Worm (Caenorhabditis elegans) whole organism, late embryonic: ENCODE data around the gene mrpl-18.

Source experiments
- K09A11.1 ChIP-seq: sonication (generic microtip); optimal IDR thresholded peaks from 2 replicates; lab custom pipeline; 2017; ENCODE audit warnings: antibody characterized with exemption, mild to moderate bottlenecking, missing genetic modification characterization, missing compliant biosample characterization; ENCODE audit not compliant: insufficient read depth
- Y22D7AL.16 ChIP-seq: sonication (generic microtip); optimal IDR thresholded peaks from 2 replicates; lab custom pipeline; 2016; ENCODE audit warnings: missing genetic modification characterization, missing compliant biosample characterization
- ama-1 ChIP-seq: fragments of 150-350 bp; optimal IDR thresholded peaks from 2 replicates; lab custom pipeline; 2014
- ceh-18 ChIP-seq: sonication (generic microtip); optimal IDR thresholded peaks from 2 replicates; lab custom pipeline; 2016; ENCODE audit warnings: missing genetic modification characterization, missing compliant biosample characterization
- ceh-24 ChIP-seq: sonication (generic microtip); optimal IDR thresholded peaks from 2 replicates; lab custom pipeline; 2016; ENCODE audit warnings: mild to moderate bottlenecking, missing genetic modification characterization, missing compliant biosample characterization
- ceh-48 ChIP-seq: sonication (generic microtip); optimal IDR thresholded peaks from 2 replicates; lab custom pipeline; 2016; ENCODE audit warnings: missing genetic modification characterization, inconsistent platforms, missing compliant biosample characterization
- ceh-9 ChIP-seq: sonication (generic microtip); optimal IDR thresholded peaks from 2 replicates; lab custom pipeline; 2016; ENCODE audit warnings: mild to moderate bottlenecking, missing genetic modification characterization, inconsistent platforms, missing compliant biosample characterization
- dve-1 ChIP-seq: sonication (generic microtip); optimal IDR thresholded peaks from 2 replicates; lab custom pipeline; 2017; ENCODE audit warnings: antibody characterized with exemption, mild to moderate bottlenecking, missing genetic modification characterization, missing compliant biosample characterization
- elt-4 ChIP-seq: sonication (generic microtip); optimal IDR thresholded peaks from 2 replicates; lab custom pipeline; 2016; ENCODE audit warnings: missing genetic modification characterization, missing compliant biosample characterization
- eyg-1 ChIP-seq: sonication (generic microtip); optimal IDR thresholded peaks from 2 replicates; lab custom pipeline; 2016; ENCODE audit warnings: missing genotype, missing genetic modification characterization, missing compliant biosample characterization
- fkh-10 ChIP-seq: fragments of 150-350 bp; optimal IDR thresholded peaks from 2 replicates; lab custom pipeline; 2014; ENCODE audit warnings: missing biosample characterization, missing genetic modification reagents, missing genetic modification characterization
- gmeb-2 ChIP-seq: sonication (generic microtip); optimal IDR thresholded peaks from 2 replicates; lab custom pipeline; 2016; ENCODE audit warnings: missing genetic modification characterization, inconsistent platforms, missing compliant biosample characterization
- hlh-8 ChIP-seq: sonication (generic microtip); optimal IDR thresholded peaks from 2 replicates; lab custom pipeline; 2016; ENCODE audit warnings: missing genotype, missing genetic modification characterization, missing compliant biosample characterization
- lim-6 ChIP-seq: sonication (generic microtip); optimal IDR thresholded peaks from 2 replicates; lab custom pipeline; 2016; ENCODE audit warnings: missing genetic modification characterization, missing compliant biosample characterization
- lin-11 ChIP-seq: fragments of 200-800 bp; sonication (Bioruptor generic); optimal IDR thresholded peaks from 2 replicates; lab custom pipeline; 2018; ENCODE audit warnings: mild to moderate bottlenecking, missing genetic modification characterization, missing compliant biosample characterization
- madf-2 ChIP-seq: sonication (generic microtip); optimal IDR thresholded peaks from 2 replicates; lab custom pipeline; 2017; ENCODE audit warnings: missing genetic modification characterization, missing compliant biosample characterization
- nhr-11 ChIP-seq: fragments of 150-350 bp; optimal IDR thresholded peaks from 2 replicates; lab custom pipeline; 2014; ENCODE audit warnings: missing biosample characterization, missing genetic modification characterization
- nhr-232 ChIP-seq: sonication (generic microtip); optimal IDR thresholded peaks from 2 replicates; lab custom pipeline; 2016; ENCODE audit warnings: missing genetic modification characterization, missing compliant biosample characterization
- odd-2 ChIP-seq: sonication (generic microtip); optimal IDR thresholded peaks from 2 replicates; lab custom pipeline; 2017; ENCODE audit warnings: antibody characterized with exemption, mild to moderate bottlenecking, missing genetic modification characterization, missing compliant biosample characterization
- pat-9 ChIP-seq: fragments of 200-800 bp; sonication (Bioruptor generic); optimal IDR thresholded peaks from 2 replicates; lab custom pipeline; 2018; ENCODE audit warnings: mild to moderate bottlenecking, missing genetic modification characterization, moderate library complexity, missing compliant biosample characterization
- pax-1 ChIP-seq: fragments of 150-350 bp; optimal IDR thresholded peaks from 2 replicates; lab custom pipeline; 2014; ENCODE audit warnings: missing biosample characterization, missing genetic modification characterization
- pha-2 ChIP-seq: sonication (generic microtip); optimal IDR thresholded peaks from 2 replicates; lab custom pipeline; 2017; ENCODE audit warnings: mild to moderate bottlenecking, missing genetic modification characterization, missing compliant biosample characterization
- pqm-1 ChIP-seq: sonication (generic microtip); optimal IDR thresholded peaks from 2 replicates; lab custom pipeline; 2016; ENCODE audit warnings: missing genetic modification characterization, missing compliant biosample characterization
- rnt-1 ChIP-seq: sonication (generic microtip); optimal IDR thresholded peaks from 2 replicates; lab custom pipeline; 2016; ENCODE audit warnings: missing genetic modification characterization, missing compliant biosample characterization
- sdc-2 ChIP-seq: sonication (generic microtip); optimal IDR thresholded peaks from 2 replicates; lab custom pipeline; 2016; ENCODE audit warnings: missing genotype, missing genetic modification characterization, missing compliant biosample characterization
- syd-9 ChIP-seq: sonication (generic microtip); optimal IDR thresholded peaks from 2 replicates; lab custom pipeline; 2016; ENCODE audit warnings: mild to moderate bottlenecking, missing genetic modification characterization, moderate library complexity, missing compliant biosample characterization
- ttx-3 ChIP-seq: sonication (generic microtip); optimal IDR thresholded peaks from 2 replicates; lab custom pipeline; 2016; ENCODE audit warnings: missing genetic modification reagents, missing genetic modification characterization, missing compliant biosample characterization
- unc-42 ChIP-seq: sonication (generic microtip); optimal IDR thresholded peaks from 2 replicates; lab custom pipeline; 2016; ENCODE audit warnings: missing genotype, missing genetic modification characterization, missing compliant biosample characterization
- unc-86 ChIP-seq: sonication (generic microtip); optimal IDR thresholded peaks from 2 replicates; lab custom pipeline; 2016; ENCODE audit warnings: missing genetic modification characterization, missing compliant biosample characterization
- zip-5 ChIP-seq: sonication (generic microtip); optimal IDR thresholded peaks from 2 replicates; lab custom pipeline; 2016; ENCODE audit warnings: missing genetic modification characterization, missing compliant biosample characterization
- ztf-16 ChIP-seq: sonication (generic microtip); optimal IDR thresholded peaks from 2 replicates; lab custom pipeline; 2017; ENCODE audit warnings: missing genetic modification characterization, missing compliant biosample characterization

The mrpl-18 gene

ce11 chrIII:8185130-8185529, 40.3 kb downstream of the mrpl-18 start:
- TF ChIP-seq pqm-1 (tag; lab: Kevin White, UChicago): no peak
- no peak for TF ChIP-seq ceh-18 (tag; lab: Kevin White, UChicago)
- TF ChIP-seq sdc-2 (tag; lab: Kevin White, UChicago): no peak
- no peak for TF ChIP-seq dve-1
- no peak for TF ChIP-seq K09A11.1 (tag; lab: Kevin White, UChicago)
- no peak for TF ChIP-seq syd-9 (tag; lab: Kevin White, UChicago)

ce11 chrIII:8190505-8190904, 45.7 kb downstream of the mrpl-18 start, which contains the start of gene C50C3.19:
TSS of gene C50C3.19 (plus strand) at chrIII:8190805.
- TF ChIP-seq lim-6 (no peak), lin-11 (tag; lab: Kevin White, UChicago) (no peak), ama-1 (no peak), unc-42 (no peak), zip-5 (tag; lab: Kevin White, UChicago) (no peak), ztf-16 (tag; lab: Kevin White, UChicago) (no peak), ceh-18 (tag; lab: Kevin White, UChicago) (no peak), pax-1 (no peak), ceh-9 (tag; lab: Kevin White, UChicago) (no peak), eyg-1 (no peak), pat-9 (no peak), odd-2 (tag; lab: Kevin White, UChicago) (no peak), sdc-2 (tag; lab: Kevin White, UChicago) (no peak), elt-4 (tag; lab: Kevin White, UChicago) (no peak), nhr-11 (tag; lab: Kevin White, UChicago) (no peak), nhr-232 (no peak), madf-2 (no peak)

ce11 chrIII:8191695-8192094, 46.9 kb downstream of the mrpl-18 start, which contains the start of gene C50C3.1:
TSS of gene C50C3.1 (plus strand) at chrIII:8191995.
- TF ChIP-seq ttx-3 (tag; lab: Kevin White, UChicago) (no peak), gmeb-2 (tag; lab: Kevin White, UChicago) (no peak), syd-9 (tag; lab: Kevin White, UChicago) (no peak), ztf-16 (tag; lab: Kevin White, UChicago) (no peak), hlh-8 (tag; lab: Kevin White, UChicago) (no peak), ceh-24 (no peak), sdc-2 (tag; lab: Kevin White, UChicago) (no peak), unc-86 (no peak), pha-2 (tag; lab: Kevin White, UChicago) (no peak), rnt-1 (tag; lab: Kevin White, UChicago) (no peak), fkh-10 (GFP tag; lab: Kevin White, UChicago) (no peak), unc-42 (no peak), pat-9 (no peak), Y22D7AL.16 (no peak), ceh-48 (tag; lab: Kevin White, UChicago) (no peak)
